Worm (Caenorhabditis elegans) whole organism, L4 larva: Measurements from ENCODE around the gene lgc-6.

ENCODE experiments used
- F10B5.3 ChIP-seq: sonication (generic microtip); optimal IDR thresholded peaks from 2 replicates; lab custom pipeline; 2016; ENCODE audit warnings: mild to moderate bottlenecking, missing genetic modification characterization, missing compliant biosample characterization
- F49E8.2 ChIP-seq: sonication (generic microtip); optimal IDR thresholded peaks from 2 replicates; lab custom pipeline; 2016; ENCODE audit warnings: missing compliant biosample characterization, mild to moderate bottlenecking, missing genetic modification characterization, borderline replicate concordance
- aha-1 ChIP-seq: fragments of 150-350 bp; peaks from one replicate; lab custom pipeline; 2014; ENCODE audit warnings: missing biosample characterization, missing genetic modification characterization
- egl-43 ChIP-seq: fragments of 200-800 bp; sonication (Bioruptor generic); IDR thresholded peaks from 2 replicates; pipeline ENCODE4 v1.3.6; 2022; ENCODE audit warnings: missing genetic modification reagents, missing genetic modification characterization, missing compliant biosample characterization
- jun-1 ChIP-seq: fragments of 150-350 bp; optimal IDR thresholded peaks from 2 replicates; lab custom pipeline; 2014; ENCODE audit warnings: missing biosample characterization, missing genetic modification reagents, missing genetic modification characterization
- lin-13 ChIP-seq: fragments of 150-350 bp; optimal IDR thresholded peaks from 2 replicates; lab custom pipeline; 2014; ENCODE audit warnings: missing biosample characterization, missing genetic modification reagents, missing genetic modification characterization
- lin-39 ChIP-seq: fragments of 150-350 bp; optimal IDR thresholded peaks from 2 replicates; lab custom pipeline; 2014; ENCODE audit warnings: missing biosample characterization, missing genetic modification reagents, missing genetic modification characterization
- nhr-111 ChIP-seq: fragments of 200-800 bp; sonication (Bioruptor generic); optimal IDR thresholded peaks from 2 replicates; lab custom pipeline; 2018; ENCODE audit warnings: mild to moderate bottlenecking, missing genetic modification characterization, missing compliant biosample characterization
- pqm-1 ChIP-seq: sonication (generic microtip); optimal IDR thresholded peaks from 2 replicates; lab custom pipeline; 2017; ENCODE audit warnings: missing biosample characterization, missing genetic modification characterization
- snpc-4 ChIP-seq: fragments of 150-350 bp; optimal IDR thresholded peaks from 2 replicates; lab custom pipeline; 2014; ENCODE audit warnings: missing biosample characterization, missing genetic modification characterization
- unc-39 ChIP-seq: sonication (generic microtip); optimal IDR thresholded peaks from 2 replicates; lab custom pipeline; 2017; ENCODE audit warnings: missing biosample characterization, missing genetic modification characterization
- unc-62 ChIP-seq, 3 experiments: fragments of 150-350 bp in 1 of 3; sonication (generic microtip); optimal IDR thresholded peaks in 2 of 3; peaks in 1 of 3; 1 replicate in 1 of 3; 2 replicates in 2 of 3; lab custom pipeline; 2014 to 2017; ENCODE audit warnings: missing biosample characterization in 3 of 3, missing genetic modification characterization in 3 of 3, missing genetic modification reagents in 3 of 3, missing genotype in 1 of 3

- TF ChIP-seq F49E8.2 (tag; lab: Kevin White, UChicago) (no peak), unc-62 (GFP tag; optimal IDR thresholded peaks at IDR 0.05 in 1 of 2; lab: Kevin White, UChicago) (peak in 1 of 2 experiments; percentile 52), unc-62 (tag; optimal IDR thresholded peaks at IDR 0.05; lab: Kevin White, UChicago) (no peak), F10B5.3 (tag; lab: Kevin White, UChicago) (no peak), lin-13 (GFP tag; lab: Kevin White, UChicago) (no peak), nhr-111 (GFP tag; lab: Kevin White, UChicago) (no peak), lin-39 (tag; lab: Kevin White, UChicago) (no peak), aha-1 (tag; lab: Kevin White, UChicago) (no peak), unc-39 (no peak), egl-43 (GFP tag; lab: Robert Waterston, UW) (no peak), jun-1 (tag; lab: Kevin White, UChicago) (no peak), pqm-1 (tag; lab: Kevin White, UChicago) (no peak), snpc-4 (tag; lab: Kevin White, UChicago) (no peak)
Measured at ce11 chrIV:8382695-8383094, 43.0 kb downstream of the lgc-6 start, which contains the start of gene D2096.9.
